Fruit fly (Drosophila melanogaster): ENCODE results near the gene CG31019.

DNA sequence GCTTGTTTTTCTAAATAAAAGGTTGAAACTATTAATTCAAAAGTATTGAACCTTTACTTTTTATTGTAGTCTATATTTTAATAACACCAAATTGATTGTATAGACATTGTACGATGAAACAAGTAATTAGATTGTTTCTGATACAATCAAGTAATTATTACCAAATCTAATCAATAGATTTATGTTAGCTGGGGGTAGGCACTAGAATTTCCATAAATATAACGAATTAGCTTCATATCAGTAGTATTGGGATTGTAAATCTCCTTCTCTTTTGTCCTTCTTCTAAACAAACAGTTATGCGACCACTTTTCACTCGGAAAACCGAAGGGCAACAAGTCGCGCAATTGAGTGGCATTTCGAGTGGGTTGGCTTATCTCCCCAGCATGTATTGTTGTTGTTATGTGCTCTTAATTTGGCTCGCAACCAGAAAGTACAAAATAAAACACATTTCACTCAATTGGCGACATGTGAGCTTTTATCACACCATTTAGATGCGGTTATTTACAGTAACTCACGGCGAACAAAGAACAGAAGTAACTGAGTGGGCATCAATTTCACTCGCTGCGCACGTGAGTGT lies 2.7 kb downstream of the CG31019 start:
- TF ChIP-seq CG8478 (optimal IDR thresholded peaks at IDR 0.05) (no peak), CTCF (optimal IDR thresholded peaks at IDR 0.05) (no peak)

Measured in S2 (cell line).